Worm (Caenorhabditis elegans): Measurements from ENCODE around the gene F53H4.4.

F53H4.4 gene

DNA sequence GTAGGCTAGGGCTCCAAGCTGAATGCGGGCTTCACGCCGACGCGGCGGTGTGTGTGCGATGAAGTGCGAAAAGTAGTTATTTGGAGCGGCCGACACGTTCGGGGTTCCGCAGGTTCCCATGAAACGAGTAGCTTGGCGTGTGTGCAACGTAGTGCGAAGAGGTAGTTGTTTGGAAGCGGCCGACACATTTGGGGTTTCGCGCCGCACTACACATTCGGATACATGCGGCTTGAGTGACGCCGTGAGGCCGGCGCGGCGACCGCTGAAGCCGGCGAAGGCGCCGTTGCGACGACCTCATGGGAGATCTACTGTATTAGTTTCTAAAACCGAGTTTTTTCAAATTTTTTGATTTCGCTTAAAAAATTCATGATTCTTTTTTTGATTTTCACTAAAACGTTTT lies 35.0 kb downstream of the F53H4.4 start:
- no peak for TF ChIP-seq hnd-1 (tag; optimal IDR thresholded peaks at IDR 0.05)
- TF ChIP-seq ceh-36 (tag; optimal IDR thresholded peaks at IDR 0.05): no peak
- no peak for TF ChIP-seq tra-4 (tag; optimal IDR thresholded peaks at IDR 0.05)
- no peak for TF ChIP-seq sea-1 (GFP tag; conservative IDR thresholded peaks at IDR 0.05)
- no peak for TF ChIP-seq hmg-4 (GFP tag; optimal IDR thresholded peaks at IDR 0.05)
- no peak for TF ChIP-seq ama-1 (optimal IDR thresholded peaks at IDR 0.05)
- no peak for TF ChIP-seq F13C5.2 (tag; optimal IDR thresholded peaks at IDR 0.05)
- no peak for TF ChIP-seq hmbx-1 (tag; optimal IDR thresholded peaks at IDR 0.05)
- no peak for TF ChIP-seq B0310.2 (tag; optimal IDR thresholded peaks at IDR 0.05)
- TF ChIP-seq tbx-11 (GFP tag; IDR thresholded peaks at IDR 0.05): no peak
- no peak for TF ChIP-seq flt-1 (GFP tag; IDR thresholded peaks at IDR 0.05)

DNA sequence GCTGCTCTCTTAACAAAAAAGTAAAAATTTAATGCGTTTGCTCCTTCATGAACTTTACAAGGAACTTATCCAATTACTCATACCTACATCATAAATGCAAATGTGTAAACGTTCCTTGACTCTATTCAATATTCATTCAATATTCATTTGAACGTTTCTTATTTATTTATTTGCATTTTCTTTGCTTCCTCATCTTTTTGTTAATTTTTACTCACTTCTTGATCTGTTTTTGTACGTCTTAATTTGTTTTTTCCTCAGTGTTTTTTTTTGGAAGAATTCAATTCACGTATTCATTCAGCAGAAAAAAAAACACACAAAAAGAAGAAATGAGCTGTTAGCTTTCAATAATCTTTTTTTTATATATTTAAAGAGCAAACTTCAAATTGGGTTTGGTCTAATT lies 36.6 kb downstream of the F53H4.4 start:
- TF ChIP-seq aly-1 (tag; optimal IDR thresholded peaks at IDR 0.05) (no peak), sea-1 (GFP tag; conservative IDR thresholded peaks at IDR 0.05) (no peak), tra-4 (tag; optimal IDR thresholded peaks at IDR 0.05) (no peak)

DNA sequence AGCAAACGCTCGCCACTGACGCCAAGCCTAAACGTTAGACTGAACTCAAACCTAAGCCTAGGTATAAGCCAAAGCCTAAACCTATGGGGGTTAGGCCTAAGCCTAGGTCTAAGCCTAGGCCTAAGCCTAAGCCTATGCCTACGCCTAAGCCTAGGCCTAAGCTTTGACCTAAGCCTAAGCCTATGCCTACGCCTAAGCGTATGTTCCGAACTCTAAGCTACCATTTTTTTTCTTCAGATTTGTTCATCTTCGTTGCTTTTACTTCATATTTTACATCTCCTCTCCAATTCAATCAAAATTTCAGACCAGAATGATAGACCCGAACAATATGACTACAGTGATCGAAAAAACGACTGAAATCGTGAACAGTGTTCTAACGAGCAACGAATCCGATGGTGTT lies 44.1 kb downstream of the F53H4.4 start, which contains the start of gene npr-33:
Gene npr-33 (plus strand): TSS at position 301 of the 400 bp plus-strand sequence.
- no peak for TF ChIP-seq F13C5.2 (tag; optimal IDR thresholded peaks at IDR 0.05)
- no peak for TF ChIP-seq B0310.2 (tag; optimal IDR thresholded peaks at IDR 0.05)
- TF ChIP-seq tra-4 (tag; optimal IDR thresholded peaks at IDR 0.05): no peak
- no peak for TF ChIP-seq pes-1 (GFP tag; IDR thresholded peaks at IDR 0.05)

DNA sequence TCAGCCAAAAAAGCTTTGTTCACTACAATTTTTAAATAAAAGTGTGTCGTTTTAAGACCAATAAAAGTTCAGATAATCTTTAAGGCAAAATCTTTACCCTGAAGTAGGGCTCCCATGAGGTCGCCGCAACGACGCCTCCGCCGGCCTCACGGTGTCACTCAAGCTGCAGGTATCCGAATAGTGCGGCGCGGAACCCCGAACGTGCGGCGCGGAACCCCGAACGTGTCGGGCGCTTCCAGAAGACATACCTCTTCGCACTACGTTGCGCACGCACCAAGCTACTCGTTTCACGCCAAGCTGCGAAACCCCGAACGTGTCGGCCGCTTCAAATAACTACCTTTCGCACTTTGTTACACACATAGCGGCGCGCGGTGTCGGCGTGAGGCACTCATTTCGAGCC lies 46.7 kb downstream of the F53H4.4 start:
- TF ChIP-seq F13C5.2 (tag; optimal IDR thresholded peaks at IDR 0.05) (no peak), ama-1 (optimal IDR thresholded peaks at IDR 0.05) (no peak), hnd-1 (tag; optimal IDR thresholded peaks at IDR 0.05) (no peak), ceh-13 (GFP tag; optimal IDR thresholded peaks at IDR 0.05) (no peak), flt-1 (GFP tag; IDR thresholded peaks at IDR 0.05) (no peak), hmg-4 (GFP tag; optimal IDR thresholded peaks at IDR 0.05) (no peak), scrt-1 (GFP tag; IDR thresholded peaks at IDR 0.05) (no peak), ceh-36 (tag; optimal IDR thresholded peaks at IDR 0.05) (no peak), tbx-11 (GFP tag; IDR thresholded peaks at IDR 0.05) (no peak), tbx-37 (GFP tag; conservative IDR thresholded peaks at IDR 0.05) (no peak), tra-4 (tag; optimal IDR thresholded peaks at IDR 0.05) (no peak), aly-1 (tag; optimal IDR thresholded peaks at IDR 0.05) (no peak), B0310.2 (tag; optimal IDR thresholded peaks at IDR 0.05) (no peak), hmbx-1 (tag; optimal IDR thresholded peaks at IDR 0.05) (no peak), sea-1 (GFP tag; conservative IDR thresholded peaks at IDR 0.05) (no peak), ets-7 (tag; optimal IDR thresholded peaks at IDR 0.05) (no peak), pes-1 (GFP tag; IDR thresholded peaks at IDR 0.05) (no peak)

DNA sequence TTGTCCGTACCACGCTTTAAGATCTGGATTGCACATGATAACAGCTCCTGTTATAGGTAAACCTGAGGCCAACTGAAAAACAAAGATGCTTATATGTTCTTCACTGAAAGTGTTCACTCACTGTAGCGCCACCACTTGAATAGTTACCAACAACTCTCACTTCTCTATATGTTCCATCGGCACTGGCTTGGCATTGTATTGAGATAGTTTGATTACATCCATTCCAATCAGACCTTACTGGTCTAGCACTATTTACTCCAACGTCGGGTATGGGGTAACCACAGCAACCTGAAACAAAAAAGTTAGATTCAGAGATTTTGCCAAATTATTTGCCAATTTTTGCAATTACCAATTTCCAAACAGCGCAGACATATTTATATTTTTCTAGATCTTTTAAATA lies 49.6 kb downstream of the F53H4.4 start:
- TF ChIP-seq ceh-13 (GFP tag; optimal IDR thresholded peaks at IDR 0.05) (no peak), pes-1 (GFP tag; IDR thresholded peaks at IDR 0.05) (no peak), tbx-11 (GFP tag; IDR thresholded peaks at IDR 0.05) (no peak), ets-7 (tag; optimal IDR thresholded peaks at IDR 0.05) (no peak), ceh-36 (tag; optimal IDR thresholded peaks at IDR 0.05) (no peak), aly-1 (tag; optimal IDR thresholded peaks at IDR 0.05) (no peak), hnd-1 (tag; optimal IDR thresholded peaks at IDR 0.05) (no peak), F13C5.2 (tag; optimal IDR thresholded peaks at IDR 0.05) (no peak), B0310.2 (tag; optimal IDR thresholded peaks at IDR 0.05) (no peak), tra-4 (tag; optimal IDR thresholded peaks at IDR 0.05) (no peak), flt-1 (GFP tag; IDR thresholded peaks at IDR 0.05) (no peak), scrt-1 (GFP tag; IDR thresholded peaks at IDR 0.05) (no peak), tbx-37 (GFP tag; conservative IDR thresholded peaks at IDR 0.05) (no peak), sea-1 (GFP tag; conservative IDR thresholded peaks at IDR 0.05) (no peak)

DNA sequence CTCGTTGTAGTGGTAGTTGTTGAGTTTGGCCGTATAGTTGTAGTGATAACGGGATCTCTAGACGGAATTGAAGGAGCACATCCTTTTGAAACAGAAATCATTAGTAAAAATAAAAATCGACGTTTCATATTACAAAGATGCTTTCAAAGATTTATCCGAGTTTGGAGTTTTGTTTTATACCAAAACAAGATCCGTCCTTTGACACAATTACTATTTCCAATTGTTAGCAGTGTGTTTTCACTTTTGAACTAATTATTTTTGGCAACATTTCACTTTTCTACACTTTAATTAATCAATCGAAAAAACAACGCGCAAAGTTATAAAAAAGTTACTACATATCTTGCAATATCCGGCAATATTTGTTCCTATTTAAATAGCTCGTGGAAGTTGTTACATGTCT lies 50.8 kb downstream of the F53H4.4 start, which contains the start of the genes F31B9.4 and F31B9.2:
Gene F31B9.4 (minus strand): TSS at position 101 of the 400 bp plus-strand sequence.
Gene F31B9.2 (plus strand): TSS at position 368 of the 400 bp plus-strand sequence.
- no peak for TF ChIP-seq ceh-13 (GFP tag; optimal IDR thresholded peaks at IDR 0.05)
- no peak for TF ChIP-seq pes-1 (GFP tag; IDR thresholded peaks at IDR 0.05)
- TF ChIP-seq ama-1 (optimal IDR thresholded peaks at IDR 0.05): no peak
- TF ChIP-seq tbx-37 (GFP tag; conservative IDR thresholded peaks at IDR 0.05): no peak
- TF ChIP-seq hnd-1 (tag; optimal IDR thresholded peaks at IDR 0.05): no peak
- TF ChIP-seq aly-1 (tag; optimal IDR thresholded peaks at IDR 0.05): no peak
- TF ChIP-seq sea-1 (GFP tag; conservative IDR thresholded peaks at IDR 0.05): no peak

Measured in whole organism, early embryonic.